Worm (Caenorhabditis elegans) whole organism, midembryonic: Measurements from ENCODE around the gene C08E8.2.

ENCODE experiments used
- T22C8.4 ChIP-seq: fragments of 200-800 bp; sonication (Bioruptor generic); IDR thresholded peaks from 2 replicates; pipeline ENCODE4 v1.3.6; 2022; ENCODE audit warnings: missing genetic modification characterization, missing compliant biosample characterization
- cog-1 ChIP-seq: sonication (generic microtip); optimal IDR thresholded peaks from 2 replicates; lab custom pipeline; 2016; ENCODE audit warnings: missing genetic modification characterization, missing compliant biosample characterization
- flt-1 ChIP-seq: fragments of 200-800 bp; sonication (Bioruptor generic); IDR thresholded peaks from 2 replicates; pipeline ENCODE4 v1.3.6; 2022; ENCODE audit warnings: missing genetic modification characterization, missing compliant biosample characterization
- klf-2 ChIP-seq: fragments of 200-800 bp; sonication (Bioruptor generic); conservative IDR thresholded peaks from 2 replicates; pipeline ENCODE4 v1.3.6; 2022; ENCODE audit warnings: missing genetic modification reagents, missing genetic modification characterization, missing compliant biosample characterization
- med-1 ChIP-seq: sonication (generic microtip); optimal IDR thresholded peaks from 2 replicates; lab custom pipeline; 2017; ENCODE audit warnings: missing genetic modification characterization, mild to moderate bottlenecking, missing compliant biosample characterization, antibody characterized with exemption, missing genetic modification reagents; ENCODE audit not compliant: insufficient read depth
- ref-1 ChIP-seq: fragments of 200-800 bp; sonication (Bioruptor generic); conservative IDR thresholded peaks from 2 replicates; pipeline ENCODE4 v1.3.6; 2022; ENCODE audit warnings: missing genetic modification reagents, missing genetic modification characterization, missing compliant biosample characterization
- tab-1 ChIP-seq: fragments of 200-800 bp; sonication (Bioruptor generic); IDR thresholded peaks from 2 replicates; pipeline ENCODE4 v1.3.6; 2022; ENCODE audit warnings: missing genetic modification characterization, missing compliant biosample characterization
- ztf-23 ChIP-seq: fragments of 200-800 bp; sonication (Bioruptor generic); IDR thresholded peaks from 2 replicates; pipeline ENCODE4 v1.3.6; 2022; ENCODE audit warnings: missing genetic modification reagents, missing genetic modification characterization, missing compliant biosample characterization
- ztf-29 ChIP-seq: fragments of 200-800 bp; sonication (Bioruptor generic); IDR thresholded peaks from 2 replicates; pipeline ENCODE4 v1.3.6; 2022; ENCODE audit warnings: missing genetic modification reagents, missing genetic modification characterization, missing compliant biosample characterization

The C08E8.2 gene

ce11 chrV:18350046-18350445 is 5.6 kb downstream of the C08E8.2 start, which contains the start of gene C08E8.3:
TSS of gene C08E8.3 (plus strand) at chrV:18350129.
- no peak for TF ChIP-seq ztf-23
- TF ChIP-seq T22C8.4, result no peak
- no peak for TF ChIP-seq tab-1
- TF ChIP-seq cog-1 (tag; lab: Kevin White, UChicago), result no peak
- no peak for TF ChIP-seq ztf-29 (GFP tag; lab: Robert Waterston, UW)
- no peak for TF ChIP-seq klf-2

DNA sequence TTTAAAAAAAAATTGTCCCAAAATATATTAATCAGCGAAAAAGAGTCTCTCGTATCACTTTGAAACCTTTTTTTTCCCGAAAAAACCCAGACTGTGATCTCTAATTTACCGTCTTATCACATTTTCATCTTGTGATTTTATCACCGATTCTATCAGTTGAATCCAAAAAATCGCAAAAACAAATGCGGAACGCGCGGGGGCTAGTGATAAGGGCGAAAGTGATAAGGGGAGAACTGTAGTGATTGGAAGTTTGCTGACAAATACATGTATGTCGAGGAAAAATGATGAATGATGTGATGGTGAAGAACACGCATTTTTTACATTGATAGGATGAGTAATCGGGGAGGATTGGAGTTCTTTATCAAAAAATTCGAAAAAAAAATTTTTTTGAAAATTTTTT is 9.6 kb downstream of the C08E8.2 start:
- TF ChIP-seq flt-1, result no peak
- TF ChIP-seq ztf-29 (GFP tag; lab: Robert Waterston, UW), result no peak
- TF ChIP-seq med-1 (GFP tag; lab: Kevin White, UChicago), result no peak

DNA sequence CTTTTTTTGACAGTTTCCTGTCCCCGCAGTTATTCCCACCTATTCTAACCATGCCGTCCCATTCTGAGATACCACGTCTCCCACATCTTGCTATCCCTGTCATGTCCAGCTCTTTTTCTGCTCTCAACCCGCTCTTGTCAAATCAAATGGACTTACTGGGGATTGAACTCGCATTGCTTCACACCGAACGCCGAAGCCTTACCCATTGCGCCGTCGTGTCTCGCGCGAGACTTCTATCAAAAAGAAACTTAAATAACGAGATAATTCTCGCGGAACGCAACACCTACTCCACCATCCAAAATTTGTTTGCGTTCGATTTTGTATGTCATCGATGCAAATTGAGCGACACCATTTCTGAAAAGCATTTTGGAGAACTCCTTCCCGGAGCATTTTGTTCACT is 11.4 kb downstream of the C08E8.2 start:
- TF ChIP-seq ref-1 (GFP tag; lab: Robert Waterston, UW) (no peak), med-1 (GFP tag; lab: Kevin White, UChicago) (no peak)

ce11 chrV:18339807-18340206 is 15.8 kb downstream of the C08E8.2 start, which contains the start of gene C08E8.10:
TSS of gene C08E8.10 (minus strand) at chrV:18339907.
- TF ChIP-seq T22C8.4 (no peak), cog-1 (tag; lab: Kevin White, UChicago) (no peak), ztf-29 (GFP tag; lab: Robert Waterston, UW) (no peak), flt-1 (no peak), tab-1 (no peak), ztf-23 (no peak), ref-1 (GFP tag; lab: Robert Waterston, UW) (no peak), klf-2 (no peak), med-1 (GFP tag; lab: Kevin White, UChicago) (no peak)

DNA sequence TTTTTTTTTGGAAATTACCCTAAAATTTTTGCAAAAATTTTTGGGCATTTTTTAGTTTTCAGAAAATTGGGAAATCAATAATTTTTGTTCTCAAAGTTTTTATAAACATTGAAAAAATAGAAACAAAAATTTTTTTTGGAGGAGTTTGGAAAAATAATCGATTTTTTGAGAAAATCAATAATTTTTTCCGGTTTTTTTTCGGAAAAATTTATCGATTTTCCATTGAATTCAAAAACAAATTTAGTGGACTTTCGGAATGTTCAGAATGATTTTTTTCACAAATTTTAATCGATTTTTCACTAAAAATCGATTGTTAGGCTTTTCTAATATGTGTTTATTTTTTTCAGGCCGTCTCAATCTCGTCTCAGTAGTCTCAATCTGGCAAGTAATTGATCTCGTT is 18.0 kb downstream of the C08E8.2 start:
- peak; percentile 51; the same call in 1 of the 2 replicates for TF ChIP-seq T22C8.4
- no peak for TF ChIP-seq klf-2

- TF ChIP-seq ztf-23 (no peak), klf-2 (no peak), T22C8.4 (no peak), ztf-29 (GFP tag; lab: Robert Waterston, UW) (no peak), tab-1 (no peak), ref-1 (GFP tag; lab: Robert Waterston, UW) (no peak), flt-1 (no peak), cog-1 (tag; lab: Kevin White, UChicago) (no peak), med-1 (GFP tag; lab: Kevin White, UChicago) (no peak)
Measured at ce11 chrV:18331086-18331485, 24.6 kb downstream of the C08E8.2 start, which contains the start of gene B0462.4. TSS of gene B0462.4 (minus strand) at chrV:18331186.

ce11 chrV:18324525-18324924 is 31.1 kb downstream of the C08E8.2 start:
- TF ChIP-seq klf-2 (no peak), cog-1 (tag; lab: Kevin White, UChicago) (no peak), med-1 (GFP tag; lab: Kevin White, UChicago) (no peak), ztf-29 (GFP tag; lab: Robert Waterston, UW) (no peak), tab-1 (no peak)

- TF ChIP-seq klf-2 (no peak), T22C8.4 (no peak), cog-1 (tag; lab: Kevin White, UChicago) (no peak), ztf-29 (GFP tag; lab: Robert Waterston, UW) (no peak), ref-1 (GFP tag; lab: Robert Waterston, UW) (no peak), med-1 (GFP tag; lab: Kevin White, UChicago) (no peak), flt-1 (no peak), ztf-23 (no peak), tab-1 (no peak)
Measured at ce11 chrV:18323231-18323630, 32.4 kb downstream of the C08E8.2 start, which contains the start of gene B0462.5. TSS of gene B0462.5 (minus strand) at chrV:18323331.

DNA sequence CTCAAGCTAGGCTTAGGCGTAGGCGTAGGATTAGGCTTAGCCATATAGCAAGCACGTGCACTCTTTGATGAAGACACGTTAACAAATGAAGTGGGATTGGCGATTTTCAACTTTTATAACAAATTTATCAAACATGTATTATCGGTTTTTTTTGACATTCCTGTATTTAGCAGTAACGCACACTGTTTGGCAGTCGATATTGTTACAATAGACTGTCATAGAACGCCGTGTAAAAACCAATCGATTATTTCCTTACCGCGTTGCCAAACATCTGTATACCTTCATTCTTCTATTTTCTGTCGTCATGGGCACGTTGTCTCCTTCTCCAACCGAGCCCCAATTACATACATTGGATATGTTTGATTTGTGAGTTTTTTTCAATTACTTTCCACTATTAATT is 37.3 kb downstream of the C08E8.2 start, which contains the start of gene fbxb-119:
fbxb-119 (plus strand) TSS at position 301 of the 400 bp plus-strand sequence.
- no peak for TF ChIP-seq T22C8.4
- TF ChIP-seq ztf-29 (GFP tag; lab: Robert Waterston, UW), result no peak
- TF ChIP-seq ref-1 (GFP tag; lab: Robert Waterston, UW), result no peak
- no peak for TF ChIP-seq tab-1
- no peak for TF ChIP-seq med-1 (GFP tag; lab: Kevin White, UChicago)
- no peak for TF ChIP-seq cog-1 (tag; lab: Kevin White, UChicago)
- no peak for TF ChIP-seq ztf-23
- TF ChIP-seq klf-2, result no peak
- no peak for TF ChIP-seq flt-1
